Fruit fly (Drosophila melanogaster) whole organism, adult: Measurements from ENCODE around the gene nmo.

Experiments used
- CG11617 ChIP-seq: fragments of 200-800 bp; sonication (Bioruptor generic); optimal IDR thresholded peaks from 2 replicates; lab custom pipeline; 2017; ENCODE audit warnings: mild to moderate bottlenecking, missing biosample characterization, missing genetic modification reagents, missing genetic modification characterization
- CG12768 ChIP-seq: fragments of 200-800 bp; sonication (Bioruptor generic); optimal IDR thresholded peaks from 2 replicates; lab custom pipeline; 2017; ENCODE audit warnings: missing biosample characterization, missing genetic modification characterization, mild to moderate bottlenecking, moderate library complexity, missing genetic modification reagents
- CG1620 ChIP-seq: fragments of 200-800 bp; sonication (Bioruptor generic); optimal IDR thresholded peaks from 2 replicates; lab custom pipeline; 2016; ENCODE audit warnings: missing biosample characterization, missing genetic modification characterization
- CG7045 ChIP-seq: fragments of 200-800 bp; sonication (Bioruptor generic); optimal IDR thresholded peaks from 2 replicates; lab custom pipeline; 2017; ENCODE audit warnings: missing biosample characterization, mild to moderate bottlenecking, missing genetic modification characterization
- Hr96 ChIP-seq: fragments of 200-800 bp; sonication (Bioruptor generic); optimal IDR thresholded peaks from 2 replicates; lab custom pipeline; 2016; ENCODE audit warnings: missing biosample characterization, missing genetic modification characterization
- Mnt ChIP-seq: fragments of 200-800 bp; sonication (Bioruptor generic); optimal IDR thresholded peaks from 2 replicates; lab custom pipeline; 2016; ENCODE audit warnings: missing biosample characterization, mild to moderate bottlenecking, missing genetic modification characterization
- bab1 ChIP-seq: fragments of 200-800 bp; sonication (Bioruptor generic); optimal IDR thresholded peaks from 3 replicates; lab custom pipeline; 2019; ENCODE audit warnings: missing biosample characterization, mild to moderate bottlenecking, missing genetic modification characterization, moderate library complexity
- cic ChIP-seq: fragments of 200-800 bp; sonication (Bioruptor generic); optimal IDR thresholded peaks from 2 replicates; lab custom pipeline; 2017; ENCODE audit warnings: missing biosample characterization, mild to moderate bottlenecking, missing genetic modification characterization, moderate library complexity
- kay ChIP-seq: fragments of 200-800 bp; sonication (Bioruptor generic); peaks from one replicate; lab custom pipeline; 2016; ENCODE audit warnings: missing biosample characterization, missing genetic modification characterization, borderline replicate concordance
- tj ChIP-seq: fragments of 200-800 bp; sonication (Bioruptor generic); optimal IDR thresholded peaks from 3 replicates; lab custom pipeline; 2017; ENCODE audit warnings: missing biosample characterization, mild to moderate bottlenecking, missing genetic modification characterization, moderate library complexity

DNA sequence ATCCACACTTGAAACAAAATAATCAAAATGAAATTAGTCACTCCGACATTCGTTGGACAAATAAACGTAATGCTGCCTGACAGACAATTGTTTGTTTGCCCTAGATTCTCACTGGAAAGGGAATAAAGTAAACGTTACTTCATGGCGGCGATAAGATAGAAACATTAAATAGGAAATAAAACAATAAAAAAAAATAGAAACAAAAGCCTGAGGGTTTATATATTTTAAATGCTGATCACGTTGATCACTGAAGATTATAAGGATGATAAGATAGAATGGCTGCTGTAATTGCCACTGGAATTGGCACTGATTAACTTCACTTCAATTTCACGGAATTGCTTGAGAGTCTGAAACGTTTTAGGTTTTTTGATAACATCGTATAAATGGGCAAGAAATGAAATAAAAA lies 39.8 kb downstream of the nmo start:
- TF ChIP-seq kay (GFP tag; lab: Kevin White, UChicago) (peak; percentile 82), Mnt (no peak), CG7045 (GFP tag; lab: Kevin White, UChicago) (peak; percentile 50), CG12768 (GFP tag; lab: Kevin White, UChicago) (peak; percentile 28), bab1 (GFP tag; lab: Kevin White, UChicago) (no peak), cic (GFP tag; lab: Kevin White, UChicago) (peak; percentile 23), Hr96 (no peak), CG11617 (peak; percentile 15), tj (GFP tag; lab: Kevin White, UChicago) (peak; percentile 7), CG1620 (GFP tag; lab: Kevin White, UChicago) (no peak)
